Worm (Caenorhabditis elegans): ENCODE measurements around the gene C06H5.13.
A peak's percentile ranks its signal among the peaks of the same experiment; 100 is the strongest.

Gene C06H5.13

ce11 chrV:17857901-17858300 is 39.6 kb downstream of the C06H5.13 start (continued):
- peak; percentile 82 for TF ChIP-seq K12H6.12 (tag; optimal IDR thresholded peaks at IDR 0.05)
- no peak; the same call in 1 of the 2 replicates for TF ChIP-seq C06A6.2 (GFP tag; conservative IDR thresholded peaks at IDR 0.05)
- TF ChIP-seq ztf-26 (tag; optimal IDR thresholded peaks at IDR 0.05), result peak; percentile 60
- peak; percentile 23 for TF ChIP-seq snpc-4 (GFP tag; optimal IDR thresholded peaks at IDR 0.05)
- TF ChIP-seq snpc-4 (tag; optimal IDR thresholded peaks at IDR 0.05), result peak in 2 of 4 experiments; percentile 77 to 82
- no peak for TF ChIP-seq B0035.1 (tag; optimal IDR thresholded peaks at IDR 0.05)
- no peak for TF ChIP-seq ccch-3 (GFP tag; optimal IDR thresholded peaks at IDR 0.05)
- peak; percentile 49; the same call in 1 of the 2 replicates for TF ChIP-seq lin-26 (GFP tag; IDR thresholded peaks at IDR 0.05)
- no peak for TF ChIP-seq ztf-22 (GFP tag; optimal IDR thresholded peaks at IDR 0.05)
- TF ChIP-seq cebp-1 (GFP tag; IDR thresholded peaks at IDR 0.05), result no peak
- TF ChIP-seq cebp-1 (tag; optimal IDR thresholded peaks at IDR 0.05), result peak; percentile 83
- peak; percentile 43 for TF ChIP-seq ets-4 (GFP tag; optimal IDR thresholded peaks at IDR 0.05)
- TF ChIP-seq gei-17 (GFP tag; optimal IDR thresholded peaks at IDR 0.05), result no peak
- peak; percentile 86 for TF ChIP-seq mcd-1 (GFP tag; IDR thresholded peaks at IDR 0.05)
- TF ChIP-seq nhr-179 (tag; optimal IDR thresholded peaks at IDR 0.05), result no peak
- no peak for TF ChIP-seq B0261.1 (tag; optimal IDR thresholded peaks at IDR 0.05)
- no peak for TF ChIP-seq ztf-28 (GFP tag; IDR thresholded peaks at IDR 0.05)
- TF ChIP-seq rpc-1 (optimal IDR thresholded peaks at IDR 0.05), result peak; percentile 17
- no peak for TF ChIP-seq rpc-1 (tag; optimal IDR thresholded peaks at IDR 0.05)
- no peak for TF ChIP-seq D2030.7 (GFP tag; IDR thresholded peaks at IDR 0.05)
- peak; percentile 44; the same call in 1 of the 2 replicates for TF ChIP-seq lir-1 (GFP tag; conservative IDR thresholded peaks at IDR 0.05)
- no peak; the same call in 1 of the 2 replicates for TF ChIP-seq madf-6 (GFP tag; IDR thresholded peaks at IDR 0.05)
- no peak for TF ChIP-seq ama-1 (optimal IDR thresholded peaks at IDR 0.05)
- no peak for TF ChIP-seq ama-1 (GFP tag; optimal IDR thresholded peaks at IDR 0.05)
- peak; percentile 80 for TF ChIP-seq B0336.3 (GFP tag; IDR thresholded peaks at IDR 0.05)
- TF ChIP-seq mxl-1 (tag; optimal IDR thresholded peaks at IDR 0.05), result no peak
- TF ChIP-seq zfh-2 (GFP tag; conservative IDR thresholded peaks at IDR 0.05), result peak; percentile 93
- no peak for TF ChIP-seq ceh-91 (GFP tag; IDR thresholded peaks at IDR 0.05)
- TF ChIP-seq efl-1 (GFP tag; optimal IDR thresholded peaks at IDR 0.05), result no peak
- TF ChIP-seq ceh-40 (GFP tag; IDR thresholded peaks at IDR 0.05), result no peak
- TF ChIP-seq let-607 (tag; optimal IDR thresholded peaks at IDR 0.05), result peak; percentile 96 to 97
- no peak for TF ChIP-seq madf-8 (GFP tag; conservative IDR thresholded peaks at IDR 0.05)
- TF ChIP-seq lin-54 (GFP tag; optimal IDR thresholded peaks at IDR 0.05), result peak; percentile 42
- TF ChIP-seq attf-3 (GFP tag; conservative IDR thresholded peaks at IDR 0.05), result no peak
- TF ChIP-seq bed-1 (GFP tag; IDR thresholded peaks at IDR 0.05), result no peak
- no peak for TF ChIP-seq cebp-2 (GFP tag; IDR thresholded peaks at IDR 0.05)
- no peak for TF ChIP-seq Y95B8A.8 (GFP tag; IDR thresholded peaks at IDR 0.05)
- TF ChIP-seq chd-7 (tag; optimal IDR thresholded peaks at IDR 0.05), result no peak
- no peak for TF ChIP-seq tbx-9 (tag; optimal IDR thresholded peaks at IDR 0.05; ENCODE audit: borderline replicate concordance)
- no peak for TF ChIP-seq madf-3 (GFP tag; IDR thresholded peaks at IDR 0.05)
- peak; percentile 63 for TF ChIP-seq somi-1 (GFP tag; optimal IDR thresholded peaks at IDR 0.05)
- TF ChIP-seq F52B5.7 (tag; optimal IDR thresholded peaks at IDR 0.05), result peak; percentile 14
- TF ChIP-seq atf-7 (tag; optimal IDR thresholded peaks at IDR 0.05), result peak; percentile 71
- TF ChIP-seq Y53G8AR.9 (GFP tag; conservative IDR thresholded peaks at IDR 0.05), result peak; percentile 60; the same call in 1 of the 2 replicates
- TF ChIP-seq lin-40 (tag; optimal IDR thresholded peaks at IDR 0.05), result peak; percentile 86
- no peak for TF ChIP-seq him-1 (tag; optimal IDR thresholded peaks at IDR 0.05)
- no peak for TF ChIP-seq Y67H2A.10 (GFP tag; conservative IDR thresholded peaks at IDR 0.05)
- TF ChIP-seq attf-5 (GFP tag; optimal IDR thresholded peaks at IDR 0.05), result peak; percentile 78
- TF ChIP-seq snpc-1.1 (tag; optimal IDR thresholded peaks at IDR 0.05; ENCODE audit: insufficient read depth), result no peak
- TF ChIP-seq athp-1 (tag; optimal IDR thresholded peaks at IDR 0.05), result no peak

Data from whole organism, young adult.